Fruit fly (Drosophila melanogaster): ENCODE data around the gene CG31546.

CG31546 gene

DNA sequence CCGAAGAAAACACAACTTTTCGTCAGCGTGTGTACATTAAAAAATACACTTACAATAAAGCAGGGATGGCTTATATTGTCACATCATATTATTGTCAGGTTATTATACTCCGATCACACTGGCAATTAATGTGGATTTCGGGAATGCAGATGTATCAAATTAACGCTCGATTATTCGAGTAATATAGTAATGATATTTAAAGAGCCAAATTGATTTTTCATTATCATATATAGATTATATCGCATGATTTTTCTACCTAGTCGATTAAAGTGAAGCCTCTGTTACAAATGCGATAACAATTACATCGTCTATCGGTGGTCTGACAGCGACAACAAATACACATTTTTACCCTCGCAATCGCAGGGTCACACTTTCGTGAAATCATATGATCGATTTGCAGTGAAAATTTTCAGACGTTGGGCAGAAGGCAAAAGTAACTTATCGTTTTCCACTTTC, 44.0 kb downstream of the CG31546 start, which contains the start of the genes noi and Vha26 (continued):
- TF ChIP-seq pita (GFP tag; optimal IDR thresholded peaks at IDR 0.05): no peak
- TF ChIP-seq CG7963 (GFP tag; IDR thresholded peaks at IDR 0.05; ENCODE audit: partially characterized antibody): peak; percentile 51; the same call in 1 of the 3 replicates
- peak; percentile 87 for TF ChIP-seq nmo (GFP tag; optimal IDR thresholded peaks at IDR 0.05)
- TF ChIP-seq fd96Cb (tag; optimal IDR thresholded peaks at IDR 0.05): peak; percentile 18
- TF ChIP-seq CG7372 (GFP tag; IDR thresholded peaks at IDR 0.05): peak; percentile 21; the same call in 1 of the 2 replicates
- TF ChIP-seq CG4730 (GFP tag; IDR thresholded peaks at IDR 0.05): no peak
- TF ChIP-seq vnd (GFP tag; IDR thresholded peaks at IDR 0.05; ENCODE audit: partially characterized antibody): 0 out of 3 replicates have a peak, but pooled peaks have one; percentile 45
- TF ChIP-seq CoRest (tag; optimal IDR thresholded peaks at IDR 0.05): no peak
- peak; percentile 57 for TF ChIP-seq Nf-YC (tag; optimal IDR thresholded peaks at IDR 0.05)
- no peak for TF ChIP-seq Hr39 (optimal IDR thresholded peaks at IDR 0.05)
- TF ChIP-seq CG13894 (tag; optimal IDR thresholded peaks at IDR 0.05): no peak
- TF ChIP-seq CG9727 (GFP tag; optimal IDR thresholded peaks at IDR 0.05): peak; percentile 60
- no peak for TF ChIP-seq vfl (GFP tag; optimal IDR thresholded peaks at IDR 0.05)
- TF ChIP-seq NfI (GFP tag; optimal IDR thresholded peaks at IDR 0.05): peak; percentile 44
- TF ChIP-seq Pdp1 (GFP tag; optimal IDR thresholded peaks at IDR 0.05): peak; percentile 4 to 43
- no peak for TF ChIP-seq pan (optimal IDR thresholded peaks at IDR 0.05)
- no peak for TF ChIP-seq pan (GFP tag; optimal IDR thresholded peaks at IDR 0.05 in 1 of 2, IDR thresholded peaks at IDR 0.05 in 1 of 2)
- TF ChIP-seq Neu2 (GFP tag; optimal IDR thresholded peaks at IDR 0.05; ENCODE audit: borderline replicate concordance): no peak
- no peak for TF ChIP-seq CG10431 (GFP tag; optimal IDR thresholded peaks at IDR 0.05)
- TF ChIP-seq C15 (GFP tag; IDR thresholded peaks at IDR 0.05): no peak
- no peak for TF ChIP-seq sc (optimal IDR thresholded peaks at IDR 0.05)
- TF ChIP-seq sc (GFP tag; optimal IDR thresholded peaks at IDR 0.05): no peak
- TF ChIP-seq slp2 (GFP tag; optimal IDR thresholded peaks at IDR 0.05): no peak
- no peak for TF ChIP-seq oc (tag; optimal IDR thresholded peaks at IDR 0.05)
- peak; percentile 96 for TF ChIP-seq CG7928 (GFP tag; optimal IDR thresholded peaks at IDR 0.05)
- 0 out of 3 replicates have a peak, but pooled peaks have one; percentile 19 for TF ChIP-seq Dbx (GFP tag; IDR thresholded peaks at IDR 0.05)
- peak; percentile 59 for TF ChIP-seq onecut (GFP tag; IDR thresholded peaks at IDR 0.05)
- TF ChIP-seq CG17912 (GFP tag; optimal IDR thresholded peaks at IDR 0.05): no peak
- no peak for TF ChIP-seq schlank (tag; optimal IDR thresholded peaks at IDR 0.05)
- peak; percentile 68 for TF ChIP-seq gfzf (GFP tag; optimal IDR thresholded peaks at IDR 0.05)
- TF ChIP-seq Fer1 (GFP tag; optimal IDR thresholded peaks at IDR 0.05): peak; percentile 1
- no peak for TF ChIP-seq Camta (GFP tag; optimal IDR thresholded peaks at IDR 0.05)
- no peak for TF ChIP-seq ap (GFP tag; IDR thresholded peaks at IDR 0.05)
- no peak for TF ChIP-seq cwo (GFP tag; optimal IDR thresholded peaks at IDR 0.05)
- no peak for TF ChIP-seq CG1602 (GFP tag; optimal IDR thresholded peaks at IDR 0.05)
- TF ChIP-seq CG1832 (GFP tag; optimal IDR thresholded peaks at IDR 0.05): no peak
- TF ChIP-seq nerfin-2 (GFP tag; IDR thresholded peaks at IDR 0.05; ENCODE audit: partially characterized antibody): peak; percentile 30; the same call in 1 of the 2 replicates
- TF ChIP-seq CG15011 (GFP tag; optimal IDR thresholded peaks at IDR 0.05): no peak
- no peak for TF ChIP-seq CG7745 (tag; optimal IDR thresholded peaks at IDR 0.05)
- peak; percentile 6 for TF ChIP-seq maf-S (GFP tag; optimal IDR thresholded peaks at IDR 0.05)
- TF ChIP-seq CG34376 (GFP tag; optimal IDR thresholded peaks at IDR 0.05): no peak
- no peak for TF ChIP-seq gsb (GFP tag; IDR thresholded peaks at IDR 0.05)
- no peak for TF ChIP-seq CG17328 (GFP tag; IDR thresholded peaks at IDR 0.05)
- TF ChIP-seq CG3995 (GFP tag; optimal IDR thresholded peaks at IDR 0.05): peak; percentile 85
- TF ChIP-seq CG14710 (tag; optimal IDR thresholded peaks at IDR 0.05): peak; percentile 99
- TF ChIP-seq lbe (GFP tag; optimal IDR thresholded peaks at IDR 0.05): no peak
- TF ChIP-seq CG7357 (GFP tag; IDR thresholded peaks at IDR 0.05): peak; percentile 98
- TF ChIP-seq CG13424 (tag; optimal IDR thresholded peaks at IDR 0.05): peak; percentile 63
- TF ChIP-seq CG1792 (GFP tag; optimal IDR thresholded peaks at IDR 0.05): no peak
- no peak for TF ChIP-seq CG12299 (tag; optimal IDR thresholded peaks at IDR 0.05)
- peak; percentile 10 for TF ChIP-seq slou (GFP tag; optimal IDR thresholded peaks at IDR 0.05)
